Worm (Caenorhabditis elegans): Measurements from ENCODE around the gene K08F8.7.

- TF ChIP-seq unc-62 (GFP tag; optimal IDR thresholded peaks at IDR 0.05): no peak
- no peak for TF ChIP-seq nhr-11 (tag; optimal IDR thresholded peaks at IDR 0.05)
- TF ChIP-seq jun-1 (tag; optimal IDR thresholded peaks at IDR 0.05): no peak
- TF ChIP-seq ceh-82 (tag; optimal IDR thresholded peaks at IDR 0.05): no peak
- no peak for TF ChIP-seq ces-1 (GFP tag; optimal IDR thresholded peaks at IDR 0.05)
- TF ChIP-seq mef-2 (tag; optimal IDR thresholded peaks at IDR 0.05): no peak
Observed at ce11 chrII:8721955-8722524, 33.1 kb downstream of the K08F8.7 start, which contains the start of gene trcs-2.
